Worm (Caenorhabditis elegans) whole organism, early embryonic: ENCODE measurements around the gene nhr-119.

ENCODE experiments used
- B0310.2 ChIP-seq: sonication (generic microtip); optimal IDR thresholded peaks from 2 replicates; lab custom pipeline; 2016; ENCODE audit warnings: mild to moderate bottlenecking, missing genetic modification characterization, missing compliant biosample characterization
- F13C5.2 ChIP-seq: sonication (generic microtip); optimal IDR thresholded peaks from 2 replicates; lab custom pipeline; 2017; ENCODE audit warnings: mild to moderate bottlenecking, missing genetic modification characterization, inconsistent platforms, missing compliant biosample characterization
- ama-1 ChIP-seq: fragments of 150-350 bp; optimal IDR thresholded peaks from 2 replicates; lab custom pipeline; 2014
- ceh-13 ChIP-seq: fragments of 200-800 bp; sonication (Bioruptor generic); optimal IDR thresholded peaks from 2 replicates; lab custom pipeline; 2018; ENCODE audit warnings: mild to moderate bottlenecking, missing genetic modification characterization, missing compliant biosample characterization
- ceh-36 ChIP-seq: sonication (generic microtip); optimal IDR thresholded peaks from 2 replicates; lab custom pipeline; 2016; ENCODE audit warnings: missing genetic modification characterization, inconsistent platforms, missing compliant biosample characterization
- ets-7 ChIP-seq: sonication (generic microtip); optimal IDR thresholded peaks from 2 replicates; lab custom pipeline; 2016; ENCODE audit warnings: missing genotype, missing genetic modification characterization, missing compliant biosample characterization
- flt-1 ChIP-seq: fragments of 200-800 bp; sonication (Bioruptor generic); IDR thresholded peaks from 2 replicates; pipeline ENCODE4 v1.3.6; 2022; ENCODE audit warnings: missing genetic modification characterization, missing compliant biosample characterization
- hmbx-1 ChIP-seq: sonication (generic microtip); optimal IDR thresholded peaks from 2 replicates; lab custom pipeline; 2016; ENCODE audit warnings: mild to moderate bottlenecking, missing genetic modification characterization, missing compliant biosample characterization
- pes-1 ChIP-seq: fragments of 200-800 bp; sonication (Bioruptor generic); IDR thresholded peaks from 2 replicates; pipeline ENCODE4 v1.3.6; 2022; ENCODE audit warnings: missing genetic modification reagents, missing genetic modification characterization, missing compliant biosample characterization
- sea-1 ChIP-seq: fragments of 200-800 bp; sonication (Bioruptor generic); conservative IDR thresholded peaks from 2 replicates; pipeline ENCODE4 v1.3.6; 2022; ENCODE audit warnings: missing genetic modification characterization, missing compliant biosample characterization
- tbx-11 ChIP-seq: fragments of 200-800 bp; sonication (Bioruptor generic); IDR thresholded peaks from 2 replicates; pipeline ENCODE4 v1.3.6; 2022; ENCODE audit warnings: missing genetic modification characterization, missing compliant biosample characterization
- tbx-37 ChIP-seq: fragments of 200-800 bp; sonication (Bioruptor generic); conservative IDR thresholded peaks from 2 replicates; pipeline ENCODE4 v1.3.6; 2022; ENCODE audit warnings: missing genetic modification reagents, missing genetic modification characterization, missing compliant biosample characterization
- tra-4 ChIP-seq: sonication (generic microtip); optimal IDR thresholded peaks from 2 replicates; lab custom pipeline; 2017; ENCODE audit warnings: missing genetic modification characterization, missing compliant biosample characterization

DNA sequence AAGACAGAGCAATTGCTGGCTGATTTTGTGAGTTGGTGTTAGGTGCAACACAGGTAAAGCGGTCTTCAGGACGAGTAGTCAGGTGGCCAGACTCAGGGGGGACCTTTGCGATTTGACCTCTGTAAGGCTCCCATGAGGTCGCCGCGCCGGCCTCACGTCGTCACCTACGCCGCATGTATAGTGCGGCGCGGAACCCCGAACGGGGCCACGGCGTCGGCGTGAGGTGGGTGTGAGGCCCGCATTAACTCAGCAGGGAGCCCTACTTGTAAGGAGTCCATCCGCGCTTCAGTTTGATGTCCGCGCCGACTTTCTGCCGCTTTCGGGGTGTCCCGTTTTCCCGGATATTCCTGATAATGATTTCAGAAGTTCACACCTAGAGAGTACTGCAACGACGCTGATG lies 45.8 kb downstream of the nhr-119 start:
- no peak for TF ChIP-seq tbx-11
- TF ChIP-seq ama-1 (lab: Kevin White, UChicago) = no peak
- no peak for TF ChIP-seq hmbx-1 (tag; lab: Kevin White, UChicago)
- no peak for TF ChIP-seq ceh-13 (GFP tag; lab: Kevin White, UChicago)
- no peak for TF ChIP-seq ceh-36
- TF ChIP-seq F13C5.2 = no peak
- no peak for TF ChIP-seq B0310.2 (tag; lab: Kevin White, UChicago)
- TF ChIP-seq sea-1 = no peak
- no peak for TF ChIP-seq tra-4 (tag; lab: Kevin White, UChicago)
- TF ChIP-seq ets-7 (tag; lab: Kevin White, UChicago) = no peak
- no peak for TF ChIP-seq tbx-37 (GFP tag; lab: Robert Waterston, UW)
- no peak for TF ChIP-seq flt-1
- no peak for TF ChIP-seq pes-1
